Worm (Caenorhabditis elegans) whole organism, mixed stage, embryonic: ENCODE results near the gene F53B1.3.

Experiments
- M03D4.4 ChIP-seq: sonication (generic microtip); optimal IDR thresholded peaks from 2 replicates; lab custom pipeline; 2017; ENCODE audit warnings: mild to moderate bottlenecking, missing genetic modification characterization, missing compliant biosample characterization
- blmp-1 ChIP-seq: fragments of 150-350 bp; optimal IDR thresholded peaks from 2 replicates; lab custom pipeline; 2014; ENCODE audit warnings: missing biosample characterization, missing genetic modification characterization
- ces-1 ChIP-seq: fragments of 150-350 bp; optimal IDR thresholded peaks from 2 replicates; lab custom pipeline; 2014; ENCODE audit warnings: missing biosample characterization, missing genetic modification reagents, missing genetic modification characterization
- nhr-76 ChIP-seq: sonication (generic microtip); optimal IDR thresholded peaks from 2 replicates; lab custom pipeline; 2017; ENCODE audit warnings: missing biosample characterization, missing genetic modification characterization

DNA sequence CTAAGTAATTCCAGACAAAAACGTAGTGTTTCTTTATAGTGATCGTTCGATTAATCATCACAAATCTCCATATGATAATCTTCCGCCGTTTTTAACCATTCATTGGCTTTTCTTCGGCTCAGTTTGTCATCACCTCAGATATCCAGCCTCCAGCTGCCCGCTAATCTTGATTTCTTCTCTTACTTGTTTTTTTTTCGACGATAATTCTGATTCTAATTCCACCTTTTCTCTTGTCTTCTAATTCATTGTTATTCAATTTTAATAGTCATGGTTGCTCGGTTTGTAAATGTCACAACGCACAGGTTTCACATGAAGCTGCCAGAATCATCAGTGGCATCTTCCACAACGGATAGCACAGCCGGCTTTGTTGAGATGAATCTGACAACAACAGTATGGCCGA lies 25.9 kb upstream of the F53B1.3 start, which contains the start of gene F49H12.4:
- TF ChIP-seq blmp-1 (no peak), nhr-76 (tag; lab: Kevin White, UChicago) (no peak), ces-1 (GFP tag; lab: Kevin White, UChicago) (no peak), M03D4.4 (no peak)
